Fruit fly (Drosophila melanogaster) whole organism, embryonic: ENCODE data around the gene CG31792.

Experiments
- Ada2b ChIP-seq: fragments of 200-800 bp; sonication (Bioruptor generic); IDR thresholded peaks from 2 replicates; pipeline ENCODE4 v1.3.6; 2022; ENCODE audit warnings: missing biosample characterization, missing genetic modification characterization
- CG10654 ChIP-seq: fragments of 200-800 bp; sonication (Bioruptor generic); optimal IDR thresholded peaks from 2 replicates; lab custom pipeline; 2016; ENCODE audit warnings: missing biosample characterization, missing genetic modification characterization
- CG11456 ChIP-seq: fragments of 200-800 bp; sonication (Bioruptor generic); IDR thresholded peaks from 3 replicates; pipeline ENCODE4 v1.3.6; 2022; ENCODE audit warnings: missing biosample characterization, missing genetic modification characterization
- CG12942 ChIP-seq: fragments of 200-800 bp; sonication (Bioruptor generic); optimal IDR thresholded peaks from 3 replicates; lab custom pipeline; 2016; ENCODE audit warnings: missing biosample characterization, missing genetic modification characterization
- CG13775 ChIP-seq: fragments of 200-800 bp; sonication (Bioruptor generic); optimal IDR thresholded peaks from 3 replicates; lab custom pipeline; 2017; ENCODE audit warnings: missing biosample characterization, mild to moderate bottlenecking, missing genetic modification characterization
- CG15514 ChIP-seq: fragments of 200-800 bp; sonication (Bioruptor generic); optimal IDR thresholded peaks from 3 replicates; lab custom pipeline; 2017; ENCODE audit warnings: missing biosample characterization, missing genetic modification characterization, mild to moderate bottlenecking, moderate library complexity, missing genetic modification reagents
- CG17361 ChIP-seq: fragments of 200-800 bp; sonication (Bioruptor generic); IDR thresholded peaks from 3 replicates; pipeline ENCODE4 v1.3.6; 2022; ENCODE audit warnings: missing biosample characterization, missing genetic modification characterization
- CG2129 ChIP-seq: fragments of 200-800 bp; sonication (Bioruptor generic); IDR thresholded peaks from 2 replicates; pipeline ENCODE4 v1.3.6; 2022; ENCODE audit warnings: missing biosample characterization, missing genetic modification characterization; ENCODE audit not compliant: partially characterized antibody
- CG31441 ChIP-seq: fragments of 200-800 bp; sonication (Bioruptor generic); IDR thresholded peaks from 2 replicates; pipeline ENCODE4 v1.3.6; 2022; ENCODE audit warnings: missing biosample characterization, missing genetic modification characterization
- CG34376 ChIP-seq: fragments of 200-800 bp; sonication (Bioruptor generic); optimal IDR thresholded peaks from 2 replicates; lab custom pipeline; 2018; ENCODE audit warnings: missing biosample characterization, mild to moderate bottlenecking, missing genetic modification characterization
- CG3847 ChIP-seq: fragments of 200-800 bp; sonication (Bioruptor generic); IDR thresholded peaks from 2 replicates; pipeline ENCODE4 v1.3.6; 2022; ENCODE audit warnings: missing biosample characterization, missing genetic modification characterization
- CG4360 ChIP-seq: fragments of 200-800 bp; sonication (Bioruptor generic); IDR thresholded peaks from 2 replicates; pipeline ENCODE4 v1.3.6; 2022; ENCODE audit warnings: missing biosample characterization, missing genetic modification characterization
- CG4730 ChIP-seq: fragments of 200-800 bp; sonication (Bioruptor generic); IDR thresholded peaks from 2 replicates; pipeline ENCODE4 v1.3.6; 2022; ENCODE audit warnings: missing biosample characterization, missing genetic modification characterization
- CG6683 ChIP-seq: fragments of 200-800 bp; sonication (Bioruptor generic); optimal IDR thresholded peaks from 2 replicates; lab custom pipeline; 2017; ENCODE audit warnings: missing biosample characterization, mild to moderate bottlenecking, missing genetic modification characterization, missing genetic modification reagents
- CG7372 ChIP-seq: fragments of 200-800 bp; sonication (Bioruptor generic); IDR thresholded peaks from 2 replicates; pipeline ENCODE4 v1.3.6; 2022; ENCODE audit warnings: missing biosample characterization, missing genetic modification characterization
- CG7786 ChIP-seq: fragments of 200-800 bp; sonication (Bioruptor generic); optimal IDR thresholded peaks from 2 replicates; lab custom pipeline; 2016; ENCODE audit warnings: missing biosample characterization, missing genetic modification characterization
- CG8765 ChIP-seq: fragments of 200-800 bp; sonication (Bioruptor generic); IDR thresholded peaks from 2 replicates; pipeline ENCODE4 v1.3.6; 2022; ENCODE audit warnings: missing biosample characterization, missing genetic modification characterization
- CkIIα-i1 ChIP-seq: fragments of 200-800 bp; sonication (Bioruptor generic); IDR thresholded peaks from 2 replicates; pipeline ENCODE4 v1.3.6; 2022; ENCODE audit warnings: missing biosample characterization, missing genetic modification characterization
- Dip3 ChIP-seq: fragments of 200-800 bp; sonication (Bioruptor generic); optimal IDR thresholded peaks from 3 replicates; lab custom pipeline; 2016; ENCODE audit warnings: missing biosample characterization, missing genetic modification characterization
- Dp ChIP-seq: fragments of 200-800 bp; sonication (Bioruptor generic); optimal IDR thresholded peaks from 2 replicates; lab custom pipeline; 2018; ENCODE audit warnings: missing biosample characterization, mild to moderate bottlenecking, missing genetic modification characterization, moderate library complexity
- GATAe ChIP-seq: fragments of 200-800 bp; sonication (Bioruptor generic); conservative IDR thresholded peaks from 2 replicates; pipeline ENCODE4 v1.3.6; 2022; ENCODE audit warnings: missing biosample characterization, missing genetic modification characterization
- H2.0 ChIP-seq: fragments of 200-800 bp; sonication (Bioruptor generic); IDR thresholded peaks from 2 replicates; pipeline ENCODE4 v1.3.6; 2022; ENCODE audit warnings: missing biosample characterization, missing genetic modification characterization
- NC2β ChIP-seq: fragments of 200-800 bp; sonication (Bioruptor generic); optimal IDR thresholded peaks from 2 replicates; lab custom pipeline; 2016; ENCODE audit warnings: missing biosample characterization, missing genetic modification characterization
- Sry-β ChIP-seq: fragments of 200-800 bp; sonication (Bioruptor generic); optimal IDR thresholded peaks from 2 replicates; lab custom pipeline; 2018; ENCODE audit warnings: missing biosample characterization, mild to moderate bottlenecking, missing genetic modification characterization, moderate library complexity
- Stat92E ChIP-seq, 3 experiments: fragments of >200 bp in 2 of 3; fragments of 200-800 bp in 1 of 3; sonication (Bioruptor generic) in 1 of 3; optimal IDR thresholded peaks; 2 replicates each; lab custom pipeline; 2017 to 2019; ENCODE audit warnings: missing biosample characterization in 3 of 3, missing genetic modification characterization in 3 of 3, mild to moderate bottlenecking in 1 of 3, moderate library complexity in 1 of 3
- ara ChIP-seq: fragments of 200-800 bp; sonication (Bioruptor generic); IDR thresholded peaks from 2 replicates; pipeline ENCODE4 v1.3.6; 2022; ENCODE audit warnings: missing biosample characterization, missing genetic modification characterization
- caup ChIP-seq: fragments of 200-800 bp; sonication (Bioruptor generic); optimal IDR thresholded peaks from 3 replicates; lab custom pipeline; 2017; ENCODE audit warnings: missing biosample characterization, mild to moderate bottlenecking, missing genetic modification characterization, moderate library complexity; ENCODE audit not compliant: severe bottlenecking
- da ChIP-seq: fragments of 200-800 bp; sonication (Bioruptor generic); optimal IDR thresholded peaks from 2 replicates; lab custom pipeline; 2016; ENCODE audit warnings: missing biosample characterization, missing genetic modification characterization
- gcm ChIP-seq: fragments of 200-800 bp; sonication (Bioruptor generic); optimal IDR thresholded peaks from 2 replicates; lab custom pipeline; 2019; ENCODE audit warnings: missing biosample characterization, mild to moderate bottlenecking, missing genetic modification characterization, moderate library complexity
- gt ChIP-seq: fragments of 200-800 bp; sonication (Bioruptor generic); IDR thresholded peaks from 2 replicates; pipeline ENCODE4 v1.3.6; 2022; ENCODE audit warnings: missing biosample characterization, missing genetic modification characterization
- kah ChIP-seq: fragments of 200-800 bp; sonication (Bioruptor generic); optimal IDR thresholded peaks from 2 replicates; lab custom pipeline; 2018; ENCODE audit warnings: missing biosample characterization, mild to moderate bottlenecking, missing genetic modification characterization
- kay ChIP-seq: fragments of 200-800 bp; sonication (Bioruptor generic); optimal IDR thresholded peaks from 2 replicates; lab custom pipeline; 2016; ENCODE audit warnings: missing biosample characterization, missing genetic modification characterization
- mirr ChIP-seq: fragments of 200-800 bp; sonication (Bioruptor generic); optimal IDR thresholded peaks from 3 replicates; lab custom pipeline; 2018; ENCODE audit warnings: missing biosample characterization, mild to moderate bottlenecking, missing genetic modification characterization
- p53 ChIP-seq: fragments of 200-800 bp; sonication (Bioruptor generic); optimal IDR thresholded peaks from 2 replicates; lab custom pipeline; 2016; ENCODE audit warnings: missing biosample characterization, missing genetic modification characterization
- pb ChIP-seq: fragments of 200-800 bp; sonication (Bioruptor generic); optimal IDR thresholded peaks from 3 replicates; lab custom pipeline; 2016; ENCODE audit warnings: missing biosample characterization, missing genetic modification characterization
- pzg ChIP-seq: fragments of 200-800 bp; sonication (Bioruptor generic); optimal IDR thresholded peaks from 3 replicates; lab custom pipeline; 2018; ENCODE audit warnings: missing biosample characterization, mild to moderate bottlenecking, missing genetic modification characterization, moderate library complexity
- sd ChIP-seq: fragments of 200-800 bp; sonication (Bioruptor generic); optimal IDR thresholded peaks from 3 replicates; lab custom pipeline; 2018; ENCODE audit warnings: missing biosample characterization, mild to moderate bottlenecking, missing genetic modification characterization, moderate library complexity
- sna ChIP-seq: fragments of 200-800 bp; sonication (Bioruptor generic); IDR thresholded peaks from 2 replicates; pipeline ENCODE4 v1.3.6; 2022; ENCODE audit warnings: missing biosample characterization, missing genetic modification characterization; ENCODE audit not compliant: partially characterized antibody
- tio ChIP-seq: fragments of 200-800 bp; sonication (Bioruptor generic); optimal IDR thresholded peaks from 2 replicates; lab custom pipeline; 2017; ENCODE audit warnings: missing biosample characterization, missing genetic modification characterization, inconsistent platforms
- tup ChIP-seq: fragments of 200-800 bp; sonication (Bioruptor generic); optimal IDR thresholded peaks from 2 replicates; lab custom pipeline; 2016; ENCODE audit warnings: missing biosample characterization, mild to moderate bottlenecking, missing genetic modification characterization, moderate library complexity
- twi ChIP-seq: fragments of 200-800 bp; optimal IDR thresholded peaks from 2 replicates; lab custom pipeline; 2019; ENCODE audit warnings: missing biosample characterization, mild to moderate bottlenecking, missing genetic modification characterization, moderate library complexity

The CG31792 gene

DNA sequence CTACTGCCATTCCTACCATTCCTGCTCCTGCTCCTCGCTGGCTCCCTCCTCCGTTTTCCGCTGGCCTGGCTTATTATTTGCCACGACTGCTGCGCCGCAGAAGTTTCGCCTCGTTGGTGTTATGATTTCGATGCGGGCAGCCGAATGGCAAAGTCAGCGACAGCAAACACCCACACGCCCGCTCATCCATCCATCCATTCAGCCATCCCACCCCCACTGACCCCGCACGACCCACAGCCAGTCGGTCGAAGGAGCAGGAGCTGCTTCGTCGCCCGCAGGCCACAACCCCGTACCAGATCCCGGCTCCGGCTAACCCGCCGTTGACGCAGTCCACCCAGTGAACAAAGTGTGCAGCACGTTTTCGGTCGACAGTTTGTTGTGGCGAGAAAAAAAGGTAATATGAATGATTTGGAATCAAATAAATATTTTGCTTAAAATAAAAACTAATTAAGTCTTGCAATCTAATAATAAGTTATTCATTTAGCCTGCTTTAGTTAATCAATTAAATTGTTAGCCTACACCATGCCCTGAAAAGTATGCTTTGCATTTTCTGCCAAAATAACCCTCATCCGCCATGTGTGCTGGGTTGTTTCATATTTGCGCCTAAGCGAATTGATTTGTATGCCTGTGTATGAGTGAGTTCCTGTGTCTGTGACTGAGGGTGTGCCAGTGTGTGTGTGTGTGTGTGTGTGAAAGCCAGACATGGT is 29.4 kb downstream of the CG31792 start (continued):
- TF ChIP-seq CG11456 (GFP tag; lab: Robert Waterston, UW) = no peak
- no peak for TF ChIP-seq NC2β (GFP tag; lab: Kevin White, UChicago)
- TF ChIP-seq CG12942 (GFP tag; lab: Kevin White, UChicago) = no peak
- TF ChIP-seq CG8765 = no peak
- TF ChIP-seq CG34376 (GFP tag; lab: Kevin White, UChicago) = peak; percentile 82
- TF ChIP-seq ara (GFP tag; lab: Robert Waterston, UW) = no peak
- TF ChIP-seq kah (GFP tag; lab: Kevin White, UChicago) = peak; percentile 28
- TF ChIP-seq Ada2b (GFP tag; lab: Robert Waterston, UW) = no peak
- no peak for TF ChIP-seq Stat92E (GFP tag; optimal IDR thresholded peaks at IDR 0.05; lab: Kevin White, UChicago)
- TF ChIP-seq CG13775 (GFP tag; lab: Kevin White, UChicago) = peak; percentile 30
- peak; percentile 53; the same call in 2 of the 3 replicates for TF ChIP-seq CG17361 (GFP tag; lab: Robert Waterston, UW)
- TF ChIP-seq CG15514 (GFP tag; lab: Kevin White, UChicago) = peak; percentile 43
- TF ChIP-seq gt (GFP tag; lab: Robert Waterston, UW) = no peak
- TF ChIP-seq Dp (GFP tag; lab: Kevin White, UChicago) = no peak
- TF ChIP-seq da = no peak
- TF ChIP-seq sd (tag; lab: Kevin White, UChicago) = no peak
- TF ChIP-seq sna (GFP tag; lab: Robert Waterston, UW) = no peak
- no peak for TF ChIP-seq CG2129
- TF ChIP-seq kay (GFP tag; lab: Kevin White, UChicago) = no peak
- no peak for TF ChIP-seq pb
- peak; percentile 9 for TF ChIP-seq tup (GFP tag; lab: Kevin White, UChicago)
- TF ChIP-seq H2.0 (GFP tag; lab: Robert Waterston, UW) = no peak
- peak; percentile 61 for TF ChIP-seq caup (GFP tag; lab: Kevin White, UChicago)
- no peak for TF ChIP-seq CG7786
- TF ChIP-seq twi (tag; lab: Kevin White, UChicago) = peak; percentile 10
- no peak for TF ChIP-seq pzg (GFP tag; lab: Kevin White, UChicago)
- TF ChIP-seq CG4730 (GFP tag; lab: Robert Waterston, UW) = no peak
- no peak for TF ChIP-seq tio (GFP tag; lab: Kevin White, UChicago)
- no peak for TF ChIP-seq GATAe (GFP tag; lab: Robert Waterston, UW)
- no peak for TF ChIP-seq CkIIα-i1 (GFP tag; lab: Robert Waterston, UW)
- peak; percentile 27 for TF ChIP-seq CG3847 (GFP tag; lab: Robert Waterston, UW)
- TF ChIP-seq CG6683 (GFP tag; lab: Kevin White, UChicago) = peak; percentile 65
- peak; percentile 38 for TF ChIP-seq gcm (GFP tag; lab: Kevin White, UChicago)
- TF ChIP-seq mirr (GFP tag; lab: Kevin White, UChicago) = no peak
- peak; percentile 64 for TF ChIP-seq CG31441
- TF ChIP-seq p53 = no peak
- no peak for TF ChIP-seq CG10654 (GFP tag; lab: Kevin White, UChicago)
- peak; percentile 0 for TF ChIP-seq Dip3 (GFP tag; lab: Kevin White, UChicago)
- TF ChIP-seq CG7372 (GFP tag; lab: Robert Waterston, UW) = peak; percentile 81
- no peak for TF ChIP-seq CG4360
- no peak for TF ChIP-seq Sry-β (GFP tag; lab: Kevin White, UChicago)
